Worm (Caenorhabditis elegans) whole organism, midembryonic: ENCODE measurements around the gene F54D12.1.

Experiments used
- T22C8.4 ChIP-seq: fragments of 200-800 bp; sonication (Bioruptor generic); IDR thresholded peaks from 2 replicates; pipeline ENCODE4 v1.3.6; 2022; ENCODE audit warnings: missing genetic modification characterization, missing compliant biosample characterization
- cog-1 ChIP-seq: sonication (generic microtip); optimal IDR thresholded peaks from 2 replicates; lab custom pipeline; 2016; ENCODE audit warnings: missing genetic modification characterization, missing compliant biosample characterization
- flt-1 ChIP-seq: fragments of 200-800 bp; sonication (Bioruptor generic); IDR thresholded peaks from 2 replicates; pipeline ENCODE4 v1.3.6; 2022; ENCODE audit warnings: missing genetic modification characterization, missing compliant biosample characterization
- klf-2 ChIP-seq: fragments of 200-800 bp; sonication (Bioruptor generic); conservative IDR thresholded peaks from 2 replicates; pipeline ENCODE4 v1.3.6; 2022; ENCODE audit warnings: missing genetic modification reagents, missing genetic modification characterization, missing compliant biosample characterization
- med-1 ChIP-seq: sonication (generic microtip); optimal IDR thresholded peaks from 2 replicates; lab custom pipeline; 2017; ENCODE audit warnings: missing genetic modification characterization, mild to moderate bottlenecking, missing compliant biosample characterization, antibody characterized with exemption, missing genetic modification reagents; ENCODE audit not compliant: insufficient read depth
- ref-1 ChIP-seq: fragments of 200-800 bp; sonication (Bioruptor generic); conservative IDR thresholded peaks from 2 replicates; pipeline ENCODE4 v1.3.6; 2022; ENCODE audit warnings: missing genetic modification reagents, missing genetic modification characterization, missing compliant biosample characterization
- tab-1 ChIP-seq: fragments of 200-800 bp; sonication (Bioruptor generic); IDR thresholded peaks from 2 replicates; pipeline ENCODE4 v1.3.6; 2022; ENCODE audit warnings: missing genetic modification characterization, missing compliant biosample characterization
- ztf-23 ChIP-seq: fragments of 200-800 bp; sonication (Bioruptor generic); IDR thresholded peaks from 2 replicates; pipeline ENCODE4 v1.3.6; 2022; ENCODE audit warnings: missing genetic modification reagents, missing genetic modification characterization, missing compliant biosample characterization
- ztf-29 ChIP-seq: fragments of 200-800 bp; sonication (Bioruptor generic); IDR thresholded peaks from 2 replicates; pipeline ENCODE4 v1.3.6; 2022; ENCODE audit warnings: missing genetic modification reagents, missing genetic modification characterization, missing compliant biosample characterization

Gene F54D12.1

DNA sequence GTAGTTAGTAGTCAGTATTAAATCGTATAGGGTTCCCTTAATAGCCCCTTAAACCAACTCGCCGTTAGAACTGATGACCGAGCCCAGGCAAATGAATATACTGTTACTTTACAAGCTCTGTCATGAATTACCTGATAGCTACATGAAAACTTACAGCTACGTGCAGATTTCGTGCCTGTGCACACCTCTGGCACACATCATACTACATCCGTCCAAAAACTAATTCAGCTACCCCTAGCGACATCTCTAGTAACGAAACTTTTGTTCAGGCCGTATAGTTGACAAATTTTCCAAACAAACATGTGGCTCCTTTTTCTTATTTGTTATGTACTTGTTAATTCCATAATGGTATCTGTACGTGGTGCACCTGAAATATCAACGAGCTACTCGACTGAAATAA, at the start of gene F54D12.1:
Gene F54D12.1 (plus strand): TSS at position 301 of the 400 bp plus-strand sequence.
- no peak for TF ChIP-seq ztf-23 (GFP tag; lab: Robert Waterston, UW)
- TF ChIP-seq flt-1 (GFP tag; lab: Robert Waterston, UW), result no peak
- no peak for TF ChIP-seq ztf-29 (GFP tag; lab: Robert Waterston, UW)
- TF ChIP-seq med-1 (GFP tag; lab: Kevin White, UChicago), result no peak
- no peak for TF ChIP-seq T22C8.4 (GFP tag; lab: Robert Waterston, UW)
- no peak for TF ChIP-seq tab-1
- no peak for TF ChIP-seq klf-2

DNA sequence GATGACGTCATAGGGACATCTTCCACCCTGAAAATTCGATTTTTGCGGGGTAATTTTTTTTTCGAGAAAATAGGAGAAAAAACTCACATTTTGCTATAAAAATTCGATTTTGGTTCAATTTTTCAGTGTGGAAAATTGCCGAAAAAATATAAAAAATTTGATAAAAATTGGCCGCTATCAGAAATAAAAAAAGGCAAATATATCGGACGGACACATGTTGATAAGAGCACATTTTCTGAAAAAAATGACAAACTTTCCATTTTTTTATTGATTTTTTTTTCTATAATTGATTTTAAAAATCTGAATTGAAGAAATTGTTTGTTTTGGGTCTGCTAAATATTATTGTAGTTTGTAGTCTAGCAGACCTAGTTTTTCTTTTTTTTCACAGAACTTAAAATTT, 44.7 kb upstream of the F54D12.1 start, which contains the start of gene C13A10.1:
Gene C13A10.1 (minus strand): TSS at position 170 of the 400 bp plus-strand sequence.
- no peak for TF ChIP-seq klf-2
- no peak for TF ChIP-seq cog-1 (tag; lab: Kevin White, UChicago)
- no peak for TF ChIP-seq med-1 (GFP tag; lab: Kevin White, UChicago)
- no peak for TF ChIP-seq T22C8.4 (GFP tag; lab: Robert Waterston, UW)
- no peak for TF ChIP-seq tab-1
- no peak for TF ChIP-seq ztf-29 (GFP tag; lab: Robert Waterston, UW)
- TF ChIP-seq ztf-23 (GFP tag; lab: Robert Waterston, UW), result no peak
- TF ChIP-seq ref-1, result no peak
- no peak for TF ChIP-seq flt-1 (GFP tag; lab: Robert Waterston, UW)

DNA sequence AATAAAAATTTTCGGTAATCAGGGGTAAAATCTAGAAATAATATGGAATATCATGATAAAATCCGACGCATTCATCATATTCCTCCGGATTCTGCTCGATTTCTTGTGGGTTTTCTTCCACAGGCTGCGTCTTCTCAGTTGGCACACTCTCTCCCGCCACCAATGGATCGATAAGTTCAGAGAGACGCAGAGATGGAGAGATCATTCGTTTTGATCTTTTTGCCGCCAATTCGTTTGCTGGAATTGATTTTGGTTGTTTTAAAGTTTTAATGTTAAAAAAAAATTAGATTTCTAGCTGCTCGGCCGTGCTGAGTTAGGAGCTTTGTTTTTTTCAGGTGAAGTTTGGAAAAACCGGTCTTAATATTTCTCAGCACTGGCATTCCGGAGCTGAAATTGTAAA, 42.9 kb upstream of the F54D12.1 start:
- TF ChIP-seq ztf-23 (GFP tag; lab: Robert Waterston, UW), result no peak
- TF ChIP-seq tab-1, result no peak
- no peak for TF ChIP-seq ref-1
- TF ChIP-seq T22C8.4 (GFP tag; lab: Robert Waterston, UW), result no peak
- TF ChIP-seq cog-1 (tag; lab: Kevin White, UChicago), result no peak
- no peak for TF ChIP-seq flt-1 (GFP tag; lab: Robert Waterston, UW)
- TF ChIP-seq med-1 (GFP tag; lab: Kevin White, UChicago), result no peak
- TF ChIP-seq klf-2, result no peak
- TF ChIP-seq ztf-29 (GFP tag; lab: Robert Waterston, UW), result no peak

DNA sequence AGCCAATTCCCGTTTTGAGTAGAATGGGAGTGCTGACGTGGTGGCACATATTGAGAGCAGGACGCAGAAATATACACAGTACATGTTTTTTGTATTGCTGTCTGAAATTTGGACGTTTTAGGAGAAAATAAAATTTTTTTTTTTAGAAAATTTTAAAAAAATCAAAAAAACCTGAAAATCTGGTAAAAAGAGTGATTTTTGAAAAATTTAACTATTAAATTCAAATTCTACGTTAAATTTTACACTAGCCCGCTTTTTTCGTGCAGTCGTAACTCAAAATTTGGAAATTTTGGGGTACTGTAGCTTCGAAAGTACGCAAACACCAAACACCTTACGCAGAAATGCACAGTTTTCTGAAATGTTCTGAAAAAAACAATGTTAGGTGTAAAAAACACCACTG, 42.3 kb upstream of the F54D12.1 start, which contains the start of gene C13A10.2:
Gene C13A10.2 (minus strand): TSS at position 101 of the 400 bp plus-strand sequence.
- TF ChIP-seq ztf-29 (GFP tag; lab: Robert Waterston, UW) (no peak), ref-1 (no peak), flt-1 (GFP tag; lab: Robert Waterston, UW) (no peak), ztf-23 (GFP tag; lab: Robert Waterston, UW) (no peak), klf-2 (no peak)

DNA sequence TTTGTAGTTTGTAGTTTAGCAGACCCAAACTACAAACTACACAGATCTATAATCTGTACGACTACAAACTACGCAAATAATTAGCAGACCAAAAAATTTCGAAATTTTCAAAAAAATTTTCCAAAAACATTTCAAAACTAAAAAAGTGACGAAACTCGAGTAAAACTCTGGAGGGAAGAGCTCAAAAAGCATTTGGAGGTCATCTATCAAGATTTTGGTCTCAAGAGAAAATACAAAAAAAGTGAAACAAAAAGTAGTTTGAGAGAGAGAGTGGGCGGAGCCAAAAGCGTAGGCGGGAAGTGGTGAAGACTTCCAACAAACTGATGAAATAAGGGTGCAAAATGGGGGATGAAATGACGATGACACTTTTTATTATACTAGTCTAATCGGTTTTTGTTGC, 39.9 kb upstream of the F54D12.1 start:
- TF ChIP-seq ref-1, result no peak
- no peak for TF ChIP-seq med-1 (GFP tag; lab: Kevin White, UChicago)
- TF ChIP-seq T22C8.4 (GFP tag; lab: Robert Waterston, UW), result no peak
- no peak for TF ChIP-seq flt-1 (GFP tag; lab: Robert Waterston, UW)
- no peak for TF ChIP-seq ztf-23 (GFP tag; lab: Robert Waterston, UW)
- TF ChIP-seq klf-2, result no peak
- TF ChIP-seq tab-1, result no peak
- no peak for TF ChIP-seq ztf-29 (GFP tag; lab: Robert Waterston, UW)
- no peak for TF ChIP-seq cog-1 (tag; lab: Kevin White, UChicago)

DNA sequence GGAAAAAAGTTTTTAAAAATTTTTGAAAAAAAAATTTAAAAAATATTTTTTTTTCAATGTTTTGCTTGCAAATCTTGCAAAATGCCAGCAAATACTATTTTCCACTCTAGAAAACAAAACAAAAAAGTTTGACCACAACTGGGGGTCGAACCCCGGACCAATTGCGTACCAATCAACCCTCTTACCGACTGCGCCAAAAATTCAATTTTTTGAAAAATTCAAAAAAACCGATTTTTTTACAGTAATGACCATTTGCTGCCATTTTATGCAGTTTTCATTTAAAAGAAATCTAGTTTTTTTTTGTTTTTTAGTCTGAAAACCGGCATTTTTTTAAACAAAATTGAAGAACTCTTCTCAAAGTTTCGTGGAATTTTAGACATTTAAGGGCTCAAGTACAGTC, 37.8 kb upstream of the F54D12.1 start:
- TF ChIP-seq med-1 (GFP tag; lab: Kevin White, UChicago) (no peak), tab-1 (no peak), ztf-29 (GFP tag; lab: Robert Waterston, UW) (no peak), ref-1 (no peak), T22C8.4 (GFP tag; lab: Robert Waterston, UW) (no peak), ztf-23 (GFP tag; lab: Robert Waterston, UW) (no peak), klf-2 (no peak), flt-1 (GFP tag; lab: Robert Waterston, UW) (no peak), cog-1 (tag; lab: Kevin White, UChicago) (no peak)

DNA sequence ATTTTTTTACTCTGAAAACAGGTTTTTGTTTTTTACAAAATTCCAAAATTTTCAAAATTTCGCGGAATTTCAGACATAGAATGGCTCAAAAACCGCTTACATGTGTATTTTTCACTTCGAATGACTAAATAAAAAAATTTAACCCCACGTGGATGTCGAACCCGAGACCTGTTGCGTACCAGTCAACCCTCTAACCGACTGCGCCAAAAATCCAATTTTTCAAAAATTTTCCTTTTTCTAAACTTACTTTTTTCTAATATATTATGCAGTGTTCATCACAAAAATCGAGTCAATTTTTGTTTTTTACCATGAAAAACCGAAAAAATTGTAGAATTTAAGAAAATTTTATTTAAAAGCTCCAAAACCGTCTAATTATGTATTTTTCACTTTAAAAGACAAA, 34.2 kb upstream of the F54D12.1 start:
- no peak for TF ChIP-seq ref-1
- TF ChIP-seq klf-2, result no peak
- TF ChIP-seq T22C8.4 (GFP tag; lab: Robert Waterston, UW), result no peak
- no peak for TF ChIP-seq ztf-29 (GFP tag; lab: Robert Waterston, UW)
- TF ChIP-seq ztf-23 (GFP tag; lab: Robert Waterston, UW), result no peak

DNA sequence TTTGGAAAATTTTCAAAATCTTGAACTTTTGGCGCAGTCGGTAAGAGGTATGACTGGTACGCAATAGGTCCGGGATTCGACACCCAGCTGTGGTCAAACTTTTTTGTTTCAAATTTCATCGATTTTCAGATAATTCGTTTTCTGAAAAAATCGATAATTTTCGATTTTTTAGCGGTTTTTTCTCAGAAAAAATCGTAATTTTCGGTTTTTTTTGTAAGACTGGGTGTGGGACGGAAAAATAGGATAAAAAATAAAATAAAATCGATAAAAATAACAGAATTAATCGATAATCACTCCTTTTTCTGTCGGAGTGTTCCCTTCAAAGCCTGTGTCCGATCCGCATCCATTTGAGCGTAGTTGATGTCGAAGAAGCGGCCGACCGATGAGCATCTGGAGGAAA, 31.4 kb upstream of the F54D12.1 start:
- TF ChIP-seq tab-1 (no peak), T22C8.4 (GFP tag; lab: Robert Waterston, UW) (no peak), ztf-29 (GFP tag; lab: Robert Waterston, UW) (no peak), ref-1 (no peak), med-1 (GFP tag; lab: Kevin White, UChicago) (no peak), klf-2 (no peak), flt-1 (GFP tag; lab: Robert Waterston, UW) (no peak), cog-1 (tag; lab: Kevin White, UChicago) (no peak), ztf-23 (GFP tag; lab: Robert Waterston, UW) (no peak)

DNA sequence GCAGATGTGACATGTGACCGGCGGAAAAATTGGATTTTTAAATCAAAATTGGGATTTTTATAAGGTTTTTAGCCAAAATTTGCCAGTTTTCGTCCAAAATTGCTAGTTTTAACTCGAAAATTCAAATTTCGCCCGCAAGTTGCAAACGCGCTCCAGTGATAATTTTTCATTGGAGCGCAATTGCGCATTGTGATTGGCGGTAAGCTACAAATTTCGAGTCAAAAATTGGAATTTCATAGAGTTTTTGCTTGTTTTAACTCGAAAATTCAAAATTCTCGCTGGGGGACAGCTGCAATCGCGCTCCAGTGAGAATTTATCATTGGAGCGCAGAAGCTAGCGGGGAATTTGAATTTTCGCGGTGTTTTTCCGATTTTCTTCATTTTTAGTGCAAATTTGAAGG, 30.9 kb upstream of the F54D12.1 start:
- no peak for TF ChIP-seq klf-2

DNA sequence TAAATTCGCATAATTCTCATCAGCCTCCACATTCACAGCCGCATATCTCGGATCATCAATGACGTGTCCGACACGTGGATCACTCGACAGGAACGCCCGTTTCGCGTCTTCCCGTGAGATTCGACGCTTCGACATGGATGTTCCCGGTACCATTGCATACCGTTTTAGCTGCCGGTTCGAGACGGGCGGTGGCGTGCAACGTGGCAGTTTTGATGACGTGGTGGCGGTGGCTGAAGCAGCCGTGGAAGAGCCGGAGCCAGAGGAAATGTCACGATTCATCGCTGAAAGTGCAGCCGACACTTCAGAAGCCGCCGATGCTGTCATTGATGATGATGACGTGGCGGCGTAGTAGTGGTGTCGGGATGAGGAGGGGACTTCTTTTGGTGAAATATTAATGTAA, 28.7 kb upstream of the F54D12.1 start:
- TF ChIP-seq med-1 (GFP tag; lab: Kevin White, UChicago) (no peak), T22C8.4 (GFP tag; lab: Robert Waterston, UW) (no peak), klf-2 (no peak), cog-1 (tag; lab: Kevin White, UChicago) (no peak), flt-1 (GFP tag; lab: Robert Waterston, UW) (no peak)

DNA sequence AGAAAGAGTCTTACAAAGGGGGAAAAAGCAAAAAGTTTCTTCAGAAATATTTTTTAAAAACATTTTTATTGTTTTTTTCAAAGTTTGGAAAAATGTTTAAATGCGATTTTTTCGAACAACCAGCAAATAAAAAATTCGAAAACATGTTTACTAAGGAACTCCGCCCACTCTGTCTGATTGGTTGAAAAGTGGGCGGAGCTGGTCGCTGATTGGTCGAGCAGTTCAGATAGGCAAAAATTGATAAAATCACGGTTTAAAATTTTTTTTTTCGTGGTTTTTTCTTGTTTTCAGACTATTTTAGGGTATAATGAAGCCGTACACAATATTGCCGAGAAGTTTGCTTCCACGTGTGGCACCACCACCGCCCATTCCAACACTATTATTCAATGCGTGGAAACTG, 28.1 kb upstream of the F54D12.1 start:
- no peak for TF ChIP-seq tab-1
- TF ChIP-seq med-1 (GFP tag; lab: Kevin White, UChicago), result no peak
- TF ChIP-seq ref-1, result no peak
- no peak for TF ChIP-seq cog-1 (tag; lab: Kevin White, UChicago)
- no peak for TF ChIP-seq klf-2
- TF ChIP-seq T22C8.4 (GFP tag; lab: Robert Waterston, UW), result no peak
- no peak for TF ChIP-seq ztf-23 (GFP tag; lab: Robert Waterston, UW)
- TF ChIP-seq ztf-29 (GFP tag; lab: Robert Waterston, UW), result no peak
- TF ChIP-seq flt-1 (GFP tag; lab: Robert Waterston, UW), result no peak
